Fruit fly (Drosophila melanogaster) whole organism, wandering third instar larva: ENCODE data around the gene CG13949.

Source experiments
- Abd-B ChIP-seq: fragments of >200 bp; optimal IDR thresholded peaks from 2 replicates; lab custom pipeline; 2017; ENCODE audit warnings: missing biosample characterization, missing genetic modification characterization
- CG32264 ChIP-seq: fragments of 200-800 bp; sonication (Bioruptor generic); optimal IDR thresholded peaks from 2 replicates; lab custom pipeline; 2016; ENCODE audit warnings: missing biosample characterization, missing genetic modification characterization
- CG9705 ChIP-seq: fragments of 200-800 bp; sonication (Bioruptor generic); optimal IDR thresholded peaks from 2 replicates; lab custom pipeline; 2018; ENCODE audit warnings: missing biosample characterization, mild to moderate bottlenecking, missing genetic modification characterization
- CrebA ChIP-seq: fragments of 200-800 bp; sonication (Bioruptor generic); optimal IDR thresholded peaks from 2 replicates; lab custom pipeline; 2016; ENCODE audit warnings: missing biosample characterization, mild to moderate bottlenecking, missing genetic modification characterization, borderline replicate concordance
- Dfd ChIP-seq: fragments of >200 bp; optimal IDR thresholded peaks from 2 replicates; lab custom pipeline; 2017; ENCODE audit warnings: missing biosample characterization, missing genetic modification characterization
- Dif ChIP-seq: fragments of 200-275, 200-300 bp; sonication (Bioruptor generic); optimal IDR thresholded peaks from 2 replicates; lab custom pipeline; 2018; ENCODE audit warnings: missing biosample characterization, missing genetic modification characterization; ENCODE audit not compliant: partially characterized antibody
- GATAd ChIP-seq: sonication (Bioruptor generic); optimal IDR thresholded peaks from 2 replicates; lab custom pipeline; 2016; ENCODE audit warnings: missing biosample characterization, missing genetic modification characterization
- HLH106 ChIP-seq: fragments of 200-800 bp; optimal IDR thresholded peaks from 3 replicates; lab custom pipeline; 2019; ENCODE audit warnings: missing biosample characterization, mild to moderate bottlenecking, missing genetic modification characterization, moderate library complexity
- Hnf4 ChIP-seq: fragments of 200-800 bp; sonication (Bioruptor generic); optimal IDR thresholded peaks from 2 replicates; lab custom pipeline; 2016; ENCODE audit warnings: missing biosample characterization, mild to moderate bottlenecking, missing genetic modification characterization
- Hr78 ChIP-seq: fragments of >200 bp; optimal IDR thresholded peaks from 2 replicates; lab custom pipeline; 2017; ENCODE audit warnings: missing biosample characterization, missing genetic modification characterization
- Hr83 ChIP-seq: fragments of 200-300 bp; sonication (Bioruptor generic); optimal IDR thresholded peaks from 2 replicates; lab custom pipeline; 2016; ENCODE audit warnings: missing biosample characterization, mild to moderate bottlenecking, missing genetic modification characterization, moderate library complexity; ENCODE audit not compliant: poor library complexity, severe bottlenecking
- Jra ChIP-seq: sonication (Bioruptor generic); optimal IDR thresholded peaks from 2 replicates; lab custom pipeline; 2016; ENCODE audit warnings: missing biosample characterization, missing genetic modification characterization
- Mio ChIP-seq: sonication (Bioruptor generic); optimal IDR thresholded peaks from 2 replicates; lab custom pipeline; 2016; ENCODE audit warnings: missing biosample characterization, missing genetic modification characterization
- Myc ChIP-seq: fragments of >200 bp; optimal IDR thresholded peaks from 2 replicates; lab custom pipeline; 2017
- N ChIP-seq: fragments of >200 bp; optimal IDR thresholded peaks from 2 replicates; lab custom pipeline; 2018; ENCODE audit warnings: missing biosample characterization, missing external identifiers, missing genetic modification characterization
- OdsH ChIP-seq: fragments of 200-800 bp; sonication (Bioruptor generic); optimal IDR thresholded peaks from 2 replicates; lab custom pipeline; 2016; ENCODE audit warnings: missing biosample characterization, mild to moderate bottlenecking, missing genetic modification characterization
- Rel ChIP-seq, 2 experiments: fragments of 200-800 bp; sonication (Bioruptor generic) in 1 of 2; optimal IDR thresholded peaks; 2 replicates in 1 of 2; 3 replicates in 1 of 2; lab custom pipeline; 2016 to 2019; ENCODE audit warnings: mild to moderate bottlenecking in 2 of 2, missing biosample characterization in 2 of 2, missing genetic modification characterization in 2 of 2, moderate library complexity in 1 of 2
- Sp1 ChIP-seq: fragments of 200-800 bp; sonication (Bioruptor generic); optimal IDR thresholded peaks from 3 replicates; lab custom pipeline; 2019; ENCODE audit warnings: missing biosample characterization, mild to moderate bottlenecking, missing genetic modification characterization, moderate library complexity
- Vsx2 ChIP-seq: fragments of 200-300, 225-300 bp; sonication (Bioruptor generic); optimal IDR thresholded peaks from 2 replicates; lab custom pipeline; 2018; ENCODE audit warnings: missing biosample characterization, missing genetic modification characterization; ENCODE audit not compliant: partially characterized antibody
- br ChIP-seq: fragments of 200-800 bp; sonication (Bioruptor generic); optimal IDR thresholded peaks from 2 replicates; lab custom pipeline; 2016; ENCODE audit warnings: missing biosample characterization, missing genetic modification characterization
- brk ChIP-seq: fragments of 200-800 bp; sonication (Bioruptor generic); optimal IDR thresholded peaks from 2 replicates; lab custom pipeline; 2016; ENCODE audit warnings: missing biosample characterization, mild to moderate bottlenecking, missing genetic modification characterization
- dl ChIP-seq, 2 experiments: fragments of 175-275, 200-275 bp in 1 of 2; fragments of 200-275 bp in 1 of 2; sonication (Bioruptor generic); optimal IDR thresholded peaks; lab custom pipeline; 2018; ENCODE audit warnings: mild to moderate bottlenecking in 2 of 2, missing biosample characterization in 2 of 2, missing genetic modification characterization in 2 of 2, moderate library complexity in 2 of 2; ENCODE audit not compliant: partially characterized antibody in 2 of 2, insufficient read depth in 1 of 2
- dmrt93B ChIP-seq: fragments of 200-800 bp; sonication (Bioruptor generic); optimal IDR thresholded peaks from 2 replicates; lab custom pipeline; 2018; ENCODE audit warnings: missing biosample characterization, mild to moderate bottlenecking, missing genetic modification characterization
- dsf ChIP-seq: sonication (Bioruptor generic); optimal IDR thresholded peaks from 2 replicates; lab custom pipeline; 2016; ENCODE audit warnings: missing biosample characterization, missing genetic modification characterization, borderline replicate concordance
- ey ChIP-seq: fragments of 200-800 bp; sonication (Bioruptor generic); optimal IDR thresholded peaks from 2 replicates; lab custom pipeline; 2016; ENCODE audit warnings: missing biosample characterization, missing genetic modification characterization
- foxo ChIP-seq, 2 experiments: fragments of 200-800 bp; sonication (Bioruptor generic); optimal IDR thresholded peaks; 2 replicates in 1 of 2; 3 replicates in 1 of 2; lab custom pipeline; 2016 to 2017; ENCODE audit warnings: missing biosample characterization in 2 of 2, missing genetic modification characterization in 2 of 2
- fru ChIP-seq: fragments of 200-800 bp; sonication (Bioruptor generic); optimal IDR thresholded peaks from 3 replicates; lab custom pipeline; 2016; ENCODE audit warnings: missing biosample characterization, mild to moderate bottlenecking, missing genetic modification characterization
- h ChIP-seq: fragments of 200-800 bp; sonication (Bioruptor generic); optimal IDR thresholded peaks from 3 replicates; lab custom pipeline; 2016; ENCODE audit warnings: missing biosample characterization, mild to moderate bottlenecking, missing genetic modification characterization
- jim ChIP-seq: fragments of 175-275, 200-325 bp; sonication (Bioruptor generic); optimal IDR thresholded peaks from 2 replicates; lab custom pipeline; 2016; ENCODE audit warnings: missing biosample characterization, mild to moderate bottlenecking, missing genetic modification characterization
- lola ChIP-seq: fragments of >200 bp; optimal IDR thresholded peaks from 2 replicates; lab custom pipeline; 2017; ENCODE audit warnings: missing biosample characterization, missing genetic modification characterization
- pan ChIP-seq: fragments of >200 bp; optimal IDR thresholded peaks from 2 replicates; lab custom pipeline; 2017
- psq ChIP-seq: fragments of 200-800 bp; sonication (Bioruptor generic); optimal IDR thresholded peaks from 3 replicates; lab custom pipeline; 2017; ENCODE audit warnings: missing biosample characterization, mild to moderate bottlenecking, missing genetic modification characterization, moderate library complexity
- rgr ChIP-seq: fragments of 200-800 bp; sonication (Bioruptor generic); optimal IDR thresholded peaks from 3 replicates; lab custom pipeline; 2016; ENCODE audit warnings: missing biosample characterization, mild to moderate bottlenecking, missing genetic modification characterization
- sage ChIP-seq: fragments of 200-800 bp; sonication (Bioruptor generic); optimal IDR thresholded peaks from 2 replicates; lab custom pipeline; 2016; ENCODE audit warnings: missing biosample characterization, mild to moderate bottlenecking, missing genetic modification characterization
- sv ChIP-seq: fragments of 200-800 bp; sonication (Bioruptor generic); optimal IDR thresholded peaks from 3 replicates; lab custom pipeline; 2016; ENCODE audit warnings: missing biosample characterization, missing genetic modification characterization
- tai ChIP-seq: sonication (Bioruptor generic); optimal IDR thresholded peaks from 2 replicates; lab custom pipeline; 2016; ENCODE audit warnings: missing biosample characterization, missing genetic modification characterization
- usp ChIP-seq: fragments of >200 bp; optimal IDR thresholded peaks from 2 replicates; lab custom pipeline; 2017; ENCODE audit warnings: missing biosample characterization, missing genetic modification characterization
- woc ChIP-seq: sonication (Bioruptor generic); optimal IDR thresholded peaks from 2 replicates; lab custom pipeline; 2016; ENCODE audit warnings: missing biosample characterization, mild to moderate bottlenecking, missing genetic modification characterization

Gene CG13949

dm6 chr2L:866950-867744, 12.0 kb downstream of the CG13949 start:
- peak; percentile 91 for TF ChIP-seq psq (GFP tag; lab: Kevin White, UChicago)
- no peak for TF ChIP-seq Hr78 (GFP tag; lab: Kevin White, UChicago)
- TF ChIP-seq Vsx2 (GFP tag; lab: Kevin White, UChicago): no peak
- peak; percentile 75 for TF ChIP-seq CrebA (GFP tag; lab: Kevin White, UChicago)
- peak; percentile 74 for TF ChIP-seq Mio (GFP tag; lab: Kevin White, UChicago)
- TF ChIP-seq dl (GFP tag; optimal IDR thresholded peaks at IDR 0.05; lab: Kevin White, UChicago; ENCODE audit: insufficient read depth in 1 of 2, partially characterized antibody in 2 of 2): no peak
- TF ChIP-seq sage (GFP tag; lab: Kevin White, UChicago): peak; percentile 97
- peak; percentile 98 for TF ChIP-seq h (GFP tag; lab: Kevin White, UChicago)
- no peak for TF ChIP-seq N (GFP tag; lab: Kevin White, UChicago)
- peak; percentile 95 for TF ChIP-seq Sp1 (GFP tag; lab: Kevin White, UChicago)
- peak; percentile 75 for TF ChIP-seq Hr83 (GFP tag; lab: Kevin White, UChicago)
- no peak for TF ChIP-seq Dif
- TF ChIP-seq CG32264 (GFP tag; lab: Kevin White, UChicago): peak; percentile 95
- peak; percentile 83 to 97 for TF ChIP-seq foxo (GFP tag; optimal IDR thresholded peaks at IDR 0.05; lab: Kevin White, UChicago)
- peak; percentile 98 for TF ChIP-seq ey (GFP tag; lab: Kevin White, UChicago)
- peak; percentile 95 for TF ChIP-seq CG9705 (GFP tag; lab: Kevin White, UChicago)
- TF ChIP-seq HLH106 (tag; lab: Kevin White, UChicago): peak; percentile 97
- TF ChIP-seq dsf (GFP tag; lab: Kevin White, UChicago): peak; percentile 75
- peak; percentile 46 for TF ChIP-seq Rel (GFP tag; optimal IDR thresholded peaks at IDR 0.05; lab: Kevin White, UChicago)
- peak; percentile 82 for TF ChIP-seq Rel (tag; optimal IDR thresholded peaks at IDR 0.05; lab: Kevin White, UChicago)
- peak; percentile 96 for TF ChIP-seq OdsH (GFP tag; lab: Kevin White, UChicago)
- no peak for TF ChIP-seq usp (GFP tag; lab: Kevin White, UChicago)
- peak; percentile 95 for TF ChIP-seq tai (GFP tag; lab: Kevin White, UChicago)
- peak; percentile 86 for TF ChIP-seq GATAd
- peak; percentile 99 for TF ChIP-seq fru (GFP tag; lab: Kevin White, UChicago)
- peak; percentile 94 for TF ChIP-seq woc (GFP tag; lab: Kevin White, UChicago)
- TF ChIP-seq pan (lab: Kevin White, UChicago): no peak
- peak; percentile 97 for TF ChIP-seq Hnf4 (GFP tag; lab: Kevin White, UChicago)
- TF ChIP-seq jim: peak; percentile 62
- peak; percentile 97 for TF ChIP-seq br (GFP tag; lab: Kevin White, UChicago)
- peak; percentile 97 for TF ChIP-seq rgr (GFP tag; lab: Kevin White, UChicago)
- TF ChIP-seq Jra (GFP tag; lab: Kevin White, UChicago): peak; percentile 88
- peak; percentile 43 for TF ChIP-seq Dfd (GFP tag; lab: Kevin White, UChicago)
- no peak for TF ChIP-seq Myc
- TF ChIP-seq sv: peak; percentile 92
- peak; percentile 92 for TF ChIP-seq dmrt93B (GFP tag; lab: Kevin White, UChicago)
- TF ChIP-seq lola: no peak
- peak; percentile 92 for TF ChIP-seq brk
- no peak for TF ChIP-seq Abd-B (GFP tag; lab: Kevin White, UChicago)

DNA sequence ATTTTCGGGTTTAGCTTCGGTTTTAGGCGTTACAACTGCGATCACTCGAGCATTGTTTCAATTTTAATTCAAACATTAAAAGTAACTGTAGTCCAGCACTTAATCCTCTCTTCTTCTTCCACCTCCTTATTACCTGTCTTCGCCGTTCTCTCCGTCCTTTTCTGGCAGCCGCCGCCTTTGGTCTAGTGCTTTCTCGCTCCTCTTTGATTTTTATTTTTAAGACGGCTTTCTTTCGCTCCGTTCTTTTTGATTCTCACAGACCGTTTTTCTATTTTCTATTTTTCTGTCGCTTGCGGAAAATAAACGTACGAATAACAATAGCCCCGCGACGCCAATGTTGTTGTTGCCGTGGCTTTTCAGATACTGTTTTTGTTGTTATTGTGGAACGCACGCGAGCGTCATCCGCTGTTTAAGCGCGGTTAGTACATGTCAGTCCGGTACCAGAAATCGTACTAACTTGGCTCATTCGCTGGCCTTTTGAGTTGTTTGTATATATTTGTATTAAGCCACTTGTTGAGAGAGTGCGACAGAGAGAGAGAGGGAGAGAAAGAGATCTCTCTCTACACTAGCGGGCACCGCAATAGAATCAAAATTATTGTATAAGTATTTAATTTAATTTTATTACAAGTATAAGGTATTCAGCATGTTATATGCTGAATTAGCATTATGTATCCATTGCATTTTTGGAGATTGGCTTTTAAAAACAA, 12.9 kb downstream of the CG13949 start, which contains the start of gene aru:
TSS of gene aru (minus strand) at position 456 of the 707 bp plus-strand sequence.
- TF ChIP-seq Vsx2 (GFP tag; lab: Kevin White, UChicago) (no peak), N (GFP tag; lab: Kevin White, UChicago) (no peak), Mio (GFP tag; lab: Kevin White, UChicago) (no peak), psq (GFP tag; lab: Kevin White, UChicago) (peak; percentile 38), Dif (peak; percentile 82), lola (no peak), HLH106 (tag; lab: Kevin White, UChicago) (peak; percentile 43), CG32264 (GFP tag; lab: Kevin White, UChicago) (no peak), Hr78 (GFP tag; lab: Kevin White, UChicago) (no peak), Rel (GFP tag; optimal IDR thresholded peaks at IDR 0.05; lab: Kevin White, UChicago) (no peak), Rel (tag; optimal IDR thresholded peaks at IDR 0.05; lab: Kevin White, UChicago) (peak; percentile 6), br (GFP tag; lab: Kevin White, UChicago) (no peak), tai (GFP tag; lab: Kevin White, UChicago) (no peak), brk (peak; percentile 37), dl (GFP tag; optimal IDR thresholded peaks at IDR 0.05; lab: Kevin White, UChicago; ENCODE audit: insufficient read depth in 1 of 2, partially characterized antibody in 2 of 2) (peak in 1 of 2 experiments; percentile 56), Hnf4 (GFP tag; lab: Kevin White, UChicago) (peak; percentile 43), GATAd (no peak), dmrt93B (GFP tag; lab: Kevin White, UChicago) (no peak), woc (GFP tag; lab: Kevin White, UChicago) (peak; percentile 36), h (GFP tag; lab: Kevin White, UChicago) (peak; percentile 48), Sp1 (GFP tag; lab: Kevin White, UChicago) (peak; percentile 30), sage (GFP tag; lab: Kevin White, UChicago) (peak; percentile 21), fru (GFP tag; lab: Kevin White, UChicago) (peak; percentile 68), dsf (GFP tag; lab: Kevin White, UChicago) (no peak), Hr83 (GFP tag; lab: Kevin White, UChicago) (peak; percentile 19), rgr (GFP tag; lab: Kevin White, UChicago) (peak; percentile 2), OdsH (GFP tag; lab: Kevin White, UChicago) (no peak)
